Worm (Caenorhabditis elegans): ENCODE results near the gene Y42H9AR.1.

Y42H9AR.1 gene

ce11 chrIV:8136005-8136512, 22.9 kb downstream of the Y42H9AR.1 start, which contains the start of the genes isp-1 and islo-1:
Gene isp-1 (minus strand): TSS chrIV:8136055.
Gene islo-1 (plus strand): TSS chrIV:8136389.
- TF ChIP-seq fkh-3 (tag; optimal IDR thresholded peaks at IDR 0.05) (no peak), snpc-1.1 (tag; optimal IDR thresholded peaks at IDR 0.05; ENCODE audit: insufficient read depth) (no peak), C17E4.6 (GFP tag; IDR thresholded peaks at IDR 0.05) (no peak), mcd-1 (GFP tag; IDR thresholded peaks at IDR 0.05) (peak; percentile 81), madf-3 (GFP tag; IDR thresholded peaks at IDR 0.05) (peak; percentile 92), D2030.7 (GFP tag; IDR thresholded peaks at IDR 0.05) (peak; percentile 33; the same call in 1 of the 2 replicates), F49E8.2 (tag; optimal IDR thresholded peaks at IDR 0.05; ENCODE audit: insufficient read depth) (peak; percentile 1), nhr-80 (tag; optimal IDR thresholded peaks at IDR 0.05) (peak; percentile 57), madf-6 (GFP tag; IDR thresholded peaks at IDR 0.05) (0 out of 2 replicates have a peak, but pooled peaks have one; percentile 19), ceh-27 (GFP tag; optimal IDR thresholded peaks at IDR 0.05) (peak; percentile 25), dpl-1 (GFP tag; optimal IDR thresholded peaks at IDR 0.05) (peak; percentile 33), ceh-91 (GFP tag; IDR thresholded peaks at IDR 0.05) (0 out of 2 replicates have a peak, but pooled peaks have one; percentile 19), B0261.1 (tag; optimal IDR thresholded peaks at IDR 0.05) (no peak), mxl-1 (tag; optimal IDR thresholded peaks at IDR 0.05) (no peak), ceh-58 (GFP tag; IDR thresholded peaks at IDR 0.05) (no peak), ztf-18 (tag; optimal IDR thresholded peaks at IDR 0.05) (no peak), let-526 (GFP tag; IDR thresholded peaks at IDR 0.05) (no peak), lsl-1 (GFP tag; optimal IDR thresholded peaks at IDR 0.05) (peak; percentile 3), K12H6.12 (tag; optimal IDR thresholded peaks at IDR 0.05) (peak; percentile 33), ceh-40 (GFP tag; IDR thresholded peaks at IDR 0.05) (no peak), nhr-179 (tag; optimal IDR thresholded peaks at IDR 0.05) (no peak), snpc-4 (GFP tag; optimal IDR thresholded peaks at IDR 0.05) (no peak), snpc-4 (tag; optimal IDR thresholded peaks at IDR 0.05) (peak in 2 of 4 experiments; percentile 46 to 53), hmg-1.2 (GFP tag; IDR thresholded peaks at IDR 0.05) (peak; percentile 38; the same call in 1 of the 2 replicates), cebp-2 (GFP tag; IDR thresholded peaks at IDR 0.05) (no peak), F33H1.4 (GFP tag; IDR thresholded peaks at IDR 0.05) (peak; percentile 13; the same call in 1 of the 2 replicates), ztf-26 (tag; optimal IDR thresholded peaks at IDR 0.05) (no peak), bed-1 (GFP tag; IDR thresholded peaks at IDR 0.05) (no peak), lin-35 (GFP tag; optimal IDR thresholded peaks at IDR 0.05) (no peak), T07F8.4 (tag; optimal IDR thresholded peaks at IDR 0.05) (no peak), attf-5 (GFP tag; optimal IDR thresholded peaks at IDR 0.05) (peak; percentile 82), dox-1 (GFP tag; IDR thresholded peaks at IDR 0.05) (peak; percentile 45; the same call in 1 of the 2 replicates), madf-8 (GFP tag; conservative IDR thresholded peaks at IDR 0.05) (peak; percentile 13; the same call in 1 of the 2 replicates), F23B12.7 (tag; optimal IDR thresholded peaks at IDR 0.05; ENCODE audit: insufficient read depth) (peak; percentile 67)

ce11 chrIV:8136548-8136947, 23.4 kb downstream of the Y42H9AR.1 start:
- TF ChIP-seq ztf-18 (tag; optimal IDR thresholded peaks at IDR 0.05): no peak

ce11 chrIV:8138984-8139383, 25.8 kb downstream of the Y42H9AR.1 start, which contains the start of gene pmk-3:
Gene pmk-3 (plus strand): TSS chrIV:8139219.
- TF ChIP-seq let-607 (tag; optimal IDR thresholded peaks at IDR 0.05): peak in 1 of 2 experiments; percentile 19
- no peak for TF ChIP-seq tlf-1 (GFP tag; optimal IDR thresholded peaks at IDR 0.05)
- no peak for TF ChIP-seq B0035.1 (tag; optimal IDR thresholded peaks at IDR 0.05)
- TF ChIP-seq rcor-1 (GFP tag; IDR thresholded peaks at IDR 0.05): no peak
- TF ChIP-seq attf-6 (GFP tag; IDR thresholded peaks at IDR 0.05): no peak
- TF ChIP-seq hsf-1 (GFP tag; IDR thresholded peaks at IDR 0.05): no peak
- no peak for TF ChIP-seq unc-130 (GFP tag; optimal IDR thresholded peaks at IDR 0.05)
- no peak for TF ChIP-seq sptf-2 (GFP tag; optimal IDR thresholded peaks at IDR 0.05)
- TF ChIP-seq ztf-26 (tag; optimal IDR thresholded peaks at IDR 0.05): no peak
- TF ChIP-seq egl-44 (GFP tag; IDR thresholded peaks at IDR 0.05): no peak
- TF ChIP-seq nhr-80 (tag; optimal IDR thresholded peaks at IDR 0.05): peak; percentile 68
- TF ChIP-seq repo-1 (tag; optimal IDR thresholded peaks at IDR 0.05): no peak
- no peak for TF ChIP-seq efl-1 (GFP tag; optimal IDR thresholded peaks at IDR 0.05)
- TF ChIP-seq F23B12.7 (tag; optimal IDR thresholded peaks at IDR 0.05; ENCODE audit: insufficient read depth): peak; percentile 11
